Comparison of ENCODE assay signal across 2 fruit fly cellular contexts in genomic region chrX:5332259-5332862, dm6.
A peak's percentile ranks its signal among the peaks of the same experiment; 100 is the strongest.
TF ChIP-seq lines count a peak whose summit lies in the region.

Gene CanB (plus strand): TSS chrX:5332499.

TF ChIP-seq in whole organism, embryonic, 481 proteins besides CTCF, POLR2A, EP300 and RAD21 (continued from another document and continues in another):
- TF ChIP-seq phol (tag; optimal IDR thresholded peaks at IDR 0.05; lab: Kevin White, UChicago), result peak; percentile 18
- TF ChIP-seq CG4328 (GFP tag; optimal IDR thresholded peaks at IDR 0.05; lab: Kevin White, UChicago), result no peak
- TF ChIP-seq Atf3 (GFP tag; optimal IDR thresholded peaks at IDR 0.05; lab: Kevin White, UChicago), result no peak
- no peak for TF ChIP-seq grn (GFP tag; optimal IDR thresholded peaks at IDR 0.05; lab: Kevin White, UChicago)
- no peak for TF ChIP-seq so (GFP tag; IDR thresholded peaks at IDR 0.05; lab: Robert Waterston, UW)
- no peak for TF ChIP-seq Mrtf (GFP tag; IDR thresholded peaks at IDR 0.05; lab: Robert Waterston, UW)
- TF ChIP-seq hkb (optimal IDR thresholded peaks at IDR 0.05; lab: Kevin White, UChicago), result no peak
- TF ChIP-seq hkb (GFP tag; IDR thresholded peaks at IDR 0.05; lab: Robert Waterston, UW), result 0 out of 2 replicates have a peak, but pooled peaks have one; percentile 28
- peak; percentile 52; the same call in 1 of the 2 replicates for TF ChIP-seq sna (GFP tag; IDR thresholded peaks at IDR 0.05; lab: Robert Waterston, UW; ENCODE audit: partially characterized antibody)
- TF ChIP-seq Xbp1 (GFP tag; optimal IDR thresholded peaks at IDR 0.05; lab: Kevin White, UChicago), result peak; percentile 19
- no peak; the same call in 1 of the 2 replicates for TF ChIP-seq MBD-R2 (GFP tag; IDR thresholded peaks at IDR 0.05; lab: Robert Waterston, UW)
- no peak for TF ChIP-seq ash1 (GFP tag; optimal IDR thresholded peaks at IDR 0.05; lab: Kevin White, UChicago)
- no peak for TF ChIP-seq CG10543 (GFP tag; optimal IDR thresholded peaks at IDR 0.05; lab: Kevin White, UChicago)
- no peak for TF ChIP-seq lab (GFP tag; optimal IDR thresholded peaks at IDR 0.05; lab: Kevin White, UChicago)
- TF ChIP-seq ssp (GFP tag; IDR thresholded peaks at IDR 0.05; lab: Robert Waterston, UW), result no peak
- no peak for TF ChIP-seq CG2875 (GFP tag; optimal IDR thresholded peaks at IDR 0.05; lab: Kevin White, UChicago)
- TF ChIP-seq Meics (GFP tag; optimal IDR thresholded peaks at IDR 0.05; lab: Kevin White, UChicago), result no peak
- TF ChIP-seq CG2116 (GFP tag; optimal IDR thresholded peaks at IDR 0.05; lab: Kevin White, UChicago), result peak; percentile 60
- TF ChIP-seq CG11696 (GFP tag; IDR thresholded peaks at IDR 0.05; lab: Robert Waterston, UW), result no peak
- TF ChIP-seq toy (GFP tag; IDR thresholded peaks at IDR 0.05; lab: Robert Waterston, UW), result no peak
- peak; percentile 5 for TF ChIP-seq CG9817 (tag; optimal IDR thresholded peaks at IDR 0.05; lab: Kevin White, UChicago)
- TF ChIP-seq CG13287 (GFP tag; IDR thresholded peaks at IDR 0.05; lab: Robert Waterston, UW; ENCODE audit: partially characterized antibody), result peak; percentile 67
- no peak for TF ChIP-seq lbe (GFP tag; optimal IDR thresholded peaks at IDR 0.05; lab: Kevin White, UChicago)
- no peak for TF ChIP-seq bcd (GFP tag; optimal IDR thresholded peaks at IDR 0.05; lab: Kevin White, UChicago)
- peak; percentile 5 for TF ChIP-seq CG9797 (GFP tag; optimal IDR thresholded peaks at IDR 0.05; lab: Kevin White, UChicago)
- TF ChIP-seq CG16813 (GFP tag; IDR thresholded peaks at IDR 0.05; lab: Robert Waterston, UW; ENCODE audit: partially characterized antibody), result peak; percentile 75
- no peak for TF ChIP-seq Hr39 (optimal IDR thresholded peaks at IDR 0.05; lab: Kevin White, UChicago)
- TF ChIP-seq CG18011 (GFP tag; optimal IDR thresholded peaks at IDR 0.05; lab: Kevin White, UChicago), result no peak
- TF ChIP-seq HLH3B (GFP tag; IDR thresholded peaks at IDR 0.05; lab: Robert Waterston, UW), result no peak; the same call in 1 of the 2 replicates
- TF ChIP-seq Bgb (GFP tag; IDR thresholded peaks at IDR 0.05; lab: Robert Waterston, UW; ENCODE audit: partially characterized antibody), result peak; percentile 57
- TF ChIP-seq sisA (GFP tag; IDR thresholded peaks at IDR 0.05; lab: Robert Waterston, UW), result no peak
- peak; percentile 26 for TF ChIP-seq sd (tag; optimal IDR thresholded peaks at IDR 0.05; lab: Kevin White, UChicago)
- TF ChIP-seq Opbp (GFP tag; IDR thresholded peaks at IDR 0.05; lab: Robert Waterston, UW; ENCODE audit: partially characterized antibody), result peak; percentile 53; the same call in 2 of the 3 replicates
- TF ChIP-seq CG11504 (tag; optimal IDR thresholded peaks at IDR 0.05; lab: Kevin White, UChicago), result peak; percentile 17
- TF ChIP-seq wdn (GFP tag; IDR thresholded peaks at IDR 0.05; lab: Robert Waterston, UW), result no peak
- TF ChIP-seq Dref (GFP tag; IDR thresholded peaks at IDR 0.05; lab: Robert Waterston, UW), result no peak
- no peak for TF ChIP-seq CG17385 (GFP tag; optimal IDR thresholded peaks at IDR 0.05; lab: Kevin White, UChicago)
- TF ChIP-seq CG10267 (tag; optimal IDR thresholded peaks at IDR 0.05; lab: Kevin White, UChicago), result peak; percentile 20
- peak; percentile 31 for TF ChIP-seq E2f2 (GFP tag; IDR thresholded peaks at IDR 0.05; lab: Robert Waterston, UW)
- TF ChIP-seq eve (GFP tag; optimal IDR thresholded peaks at IDR 0.05; lab: Kevin White, UChicago), result no peak
- TF ChIP-seq Sry-δ (GFP tag; optimal IDR thresholded peaks at IDR 0.05; lab: Kevin White, UChicago), result peak; percentile 82
- no peak for TF ChIP-seq Sry-β (GFP tag; optimal IDR thresholded peaks at IDR 0.05; lab: Kevin White, UChicago)
- TF ChIP-seq Dad (GFP tag; optimal IDR thresholded peaks at IDR 0.05; lab: Kevin White, UChicago), result no peak
- no peak for TF ChIP-seq sr (GFP tag; IDR thresholded peaks at IDR 0.05; lab: Robert Waterston, UW)
- no peak for TF ChIP-seq mam (GFP tag; optimal IDR thresholded peaks at IDR 0.05; lab: Kevin White, UChicago)
- TF ChIP-seq CG1233 (GFP tag; optimal IDR thresholded peaks at IDR 0.05; lab: Kevin White, UChicago), result no peak
- no peak for TF ChIP-seq Antp (GFP tag; optimal IDR thresholded peaks at IDR 0.05; lab: Kevin White, UChicago)
- peak; percentile 66 for TF ChIP-seq Blimp-1 (GFP tag; optimal IDR thresholded peaks at IDR 0.05; lab: Kevin White, UChicago)
- peak; percentile 72 for TF ChIP-seq Scr (GFP tag; IDR thresholded peaks at IDR 0.05; lab: Robert Waterston, UW; ENCODE audit: partially characterized antibody)
- TF ChIP-seq CG2202 (tag; optimal IDR thresholded peaks at IDR 0.05; lab: Kevin White, UChicago), result no peak
- TF ChIP-seq Rfx (GFP tag; IDR thresholded peaks at IDR 0.05; lab: Robert Waterston, UW), result peak; percentile 41; the same call in 1 of the 2 replicates
- TF ChIP-seq ewg (GFP tag; optimal IDR thresholded peaks at IDR 0.05; lab: Kevin White, UChicago), result peak; percentile 55
- TF ChIP-seq h (optimal IDR thresholded peaks at IDR 0.05; lab: Kevin White, UChicago), result no peak
- TF ChIP-seq inv (GFP tag; IDR thresholded peaks at IDR 0.05; lab: Robert Waterston, UW; ENCODE audit: partially characterized antibody), result peak; percentile 38; the same call in 1 of the 2 replicates
- no peak for TF ChIP-seq GATAe (GFP tag; conservative IDR thresholded peaks at IDR 0.05; lab: Robert Waterston, UW)
- TF ChIP-seq sqz (GFP tag; optimal IDR thresholded peaks at IDR 0.05; lab: Kevin White, UChicago), result peak; percentile 40
- TF ChIP-seq CG11560 (tag; IDR thresholded peaks at IDR 0.05; lab: Robert Waterston, UW), result no peak
- TF ChIP-seq bigmax (GFP tag; optimal IDR thresholded peaks at IDR 0.05; lab: Kevin White, UChicago), result no peak
- no peak for TF ChIP-seq CG1792 (GFP tag; optimal IDR thresholded peaks at IDR 0.05; lab: Kevin White, UChicago)
- no peak for TF ChIP-seq crol (GFP tag; IDR thresholded peaks at IDR 0.05; lab: Robert Waterston, UW)
- TF ChIP-seq unc-4 (GFP tag; IDR thresholded peaks at IDR 0.05; lab: Robert Waterston, UW; ENCODE audit: partially characterized antibody), result peak; percentile 66
- no peak for TF ChIP-seq CG1529 (GFP tag; optimal IDR thresholded peaks at IDR 0.05; lab: Kevin White, UChicago)
- TF ChIP-seq CG3163 (GFP tag; optimal IDR thresholded peaks at IDR 0.05; lab: Kevin White, UChicago), result peak; percentile 2
- no peak for TF ChIP-seq Dfd (GFP tag; optimal IDR thresholded peaks at IDR 0.05; lab: Kevin White, UChicago)
- no peak for TF ChIP-seq Nf-YA (GFP tag; IDR thresholded peaks at IDR 0.05; lab: Robert Waterston, UW)
- TF ChIP-seq bowl (GFP tag; IDR thresholded peaks at IDR 0.05; lab: Robert Waterston, UW), result no peak

TF ChIP-seq in whole organism, prepupa, 60 proteins besides CTCF, POLR2A, EP300 and RAD21 (continued from another document):
- TF ChIP-seq CG31627 (GFP tag; optimal IDR thresholded peaks at IDR 0.05; lab: Kevin White, UChicago) (peak; percentile 25), CG6276 (GFP tag; optimal IDR thresholded peaks at IDR 0.05; lab: Kevin White, UChicago) (no peak), CG16779 (tag; optimal IDR thresholded peaks at IDR 0.05; lab: Kevin White, UChicago) (no peak), CG6808 (GFP tag; optimal IDR thresholded peaks at IDR 0.05; lab: Kevin White, UChicago) (no peak), eg (GFP tag; IDR thresholded peaks at IDR 0.05; lab: Robert Waterston, UW) (0 out of 3 replicates have a peak, but pooled peaks have one; percentile 18), Ets96B (tag; optimal IDR thresholded peaks at IDR 0.05; lab: Kevin White, UChicago) (no peak), Sox102F (GFP tag; optimal IDR thresholded peaks at IDR 0.05; lab: Kevin White, UChicago) (peak; percentile 30), OdsH (GFP tag; optimal IDR thresholded peaks at IDR 0.05; lab: Kevin White, UChicago) (peak; percentile 9), CG11294 (GFP tag; IDR thresholded peaks at IDR 0.05; lab: Robert Waterston, UW) (no peak), Hr38 (GFP tag; optimal IDR thresholded peaks at IDR 0.05; lab: Kevin White, UChicago) (no peak), Lpt (GFP tag; optimal IDR thresholded peaks at IDR 0.05; lab: Kevin White, UChicago) (no peak), CG8319 (GFP tag; optimal IDR thresholded peaks at IDR 0.05; lab: Kevin White, UChicago) (no peak), Met (GFP tag; optimal IDR thresholded peaks at IDR 0.05; lab: Kevin White, UChicago) (peak; percentile 20), CG10631 (GFP tag; optimal IDR thresholded peaks at IDR 0.05; lab: Kevin White, UChicago) (peak; percentile 52), CG6792 (GFP tag; optimal IDR thresholded peaks at IDR 0.05; lab: Kevin White, UChicago) (peak; percentile 20), CG10669 (GFP tag; optimal IDR thresholded peaks at IDR 0.05; lab: Kevin White, UChicago) (no peak), Ets21C (GFP tag; optimal IDR thresholded peaks at IDR 0.05; lab: Kevin White, UChicago) (no peak), Sox15 (GFP tag; optimal IDR thresholded peaks at IDR 0.05; lab: Kevin White, UChicago) (no peak), Hr4 (GFP tag; optimal IDR thresholded peaks at IDR 0.05; lab: Kevin White, UChicago) (no peak), Eip75B (GFP tag; optimal IDR thresholded peaks at IDR 0.05; lab: Kevin White, UChicago) (no peak), dac (GFP tag; optimal IDR thresholded peaks at IDR 0.05; lab: Kevin White, UChicago) (no peak), CG34406 (GFP tag; optimal IDR thresholded peaks at IDR 0.05; lab: Kevin White, UChicago) (no peak), Smox (GFP tag; optimal IDR thresholded peaks at IDR 0.05; lab: Kevin White, UChicago) (peak; percentile 9), CG1621 (tag; optimal IDR thresholded peaks at IDR 0.05; lab: Kevin White, UChicago) (no peak), fd59A (GFP tag; optimal IDR thresholded peaks at IDR 0.05; lab: Kevin White, UChicago) (no peak), CG6854 (GFP tag; optimal IDR thresholded peaks at IDR 0.05; lab: Kevin White, UChicago) (no peak), CG7368 (GFP tag; optimal IDR thresholded peaks at IDR 0.05; lab: Kevin White, UChicago) (no peak)
